Worm (Caenorhabditis elegans): ENCODE measurements around the gene cul-4.

cul-4 gene

ce11 chrII:7269783-7270182 lies 32.1 kb upstream of the cul-4 start:
- TF ChIP-seq syd-9 (tag; optimal IDR thresholded peaks at IDR 0.05) (no peak), pha-2 (tag; optimal IDR thresholded peaks at IDR 0.05) (no peak), pha-4 (tag; optimal IDR thresholded peaks at IDR 0.05) (no peak), ceh-34 (tag; optimal IDR thresholded peaks at IDR 0.05) (no peak), lim-6 (tag; optimal IDR thresholded peaks at IDR 0.05) (no peak), dve-1 (tag; optimal IDR thresholded peaks at IDR 0.05) (no peak), sox-4 (tag; optimal IDR thresholded peaks at IDR 0.05) (no peak), mec-3 (tag; optimal IDR thresholded peaks at IDR 0.05; ENCODE audit: borderline replicate concordance) (no peak), unc-55 (GFP tag; optimal IDR thresholded peaks at IDR 0.05) (no peak), fkh-10 (GFP tag; optimal IDR thresholded peaks at IDR 0.05) (no peak), rnt-1 (tag; optimal IDR thresholded peaks at IDR 0.05) (no peak), ceh-30 (tag; optimal IDR thresholded peaks at IDR 0.05) (no peak), tbx-7 (tag; optimal IDR thresholded peaks at IDR 0.05) (no peak)

ce11 chrII:7272513-7272912 lies 29.4 kb upstream of the cul-4 start:
- TF ChIP-seq dve-1 (tag; optimal IDR thresholded peaks at IDR 0.05) = no peak
- no peak for TF ChIP-seq elt-4 (tag; optimal IDR thresholded peaks at IDR 0.05)
- TF ChIP-seq zip-5 (tag; optimal IDR thresholded peaks at IDR 0.05) = no peak
- TF ChIP-seq hlh-30 (tag; optimal IDR thresholded peaks at IDR 0.05; ENCODE audit: insufficient read depth) = no peak
- no peak for TF ChIP-seq ama-1 (optimal IDR thresholded peaks at IDR 0.05)
- TF ChIP-seq fkh-6 (tag; optimal IDR thresholded peaks at IDR 0.05) = no peak
- TF ChIP-seq madf-2 (tag; optimal IDR thresholded peaks at IDR 0.05) = no peak
- TF ChIP-seq lin-11 (tag; optimal IDR thresholded peaks at IDR 0.05) = no peak
- no peak for TF ChIP-seq unc-42 (tag; optimal IDR thresholded peaks at IDR 0.05)
- TF ChIP-seq gmeb-2 (tag; optimal IDR thresholded peaks at IDR 0.05) = no peak
- no peak for TF ChIP-seq npax-4 (tag; optimal IDR thresholded peaks at IDR 0.05)
- no peak for TF ChIP-seq Y22D7AL.16 (tag; optimal IDR thresholded peaks at IDR 0.05)
- TF ChIP-seq ahr-1 (tag; optimal IDR thresholded peaks at IDR 0.05) = no peak

- no peak for TF ChIP-seq nhr-232 (tag; optimal IDR thresholded peaks at IDR 0.05)
- no peak for TF ChIP-seq hlh-15 (tag; optimal IDR thresholded peaks at IDR 0.05)
- no peak for TF ChIP-seq unc-55 (GFP tag; optimal IDR thresholded peaks at IDR 0.05)
- TF ChIP-seq elt-2 (tag; optimal IDR thresholded peaks at IDR 0.05) = peak; percentile 73
Measured at ce11 chrII:7273517-7273916, 28.4 kb upstream of the cul-4 start.

ce11 chrII:7277257-7277656 lies 24.6 kb upstream of the cul-4 start:
- TF ChIP-seq ceh-31 (tag; optimal IDR thresholded peaks at IDR 0.05) (no peak), ceh-48 (tag; optimal IDR thresholded peaks at IDR 0.05) (no peak), ceh-45 (GFP tag; IDR thresholded peaks at IDR 0.05) (no peak), ets-4 (tag; optimal IDR thresholded peaks at IDR 0.05) (no peak), hlh-30 (tag; optimal IDR thresholded peaks at IDR 0.05; ENCODE audit: insufficient read depth) (no peak), eyg-1 (tag; optimal IDR thresholded peaks at IDR 0.05) (no peak), ceh-24 (tag; optimal IDR thresholded peaks at IDR 0.05) (no peak), sdc-2 (tag; optimal IDR thresholded peaks at IDR 0.05) (no peak), ceh-34 (tag; optimal IDR thresholded peaks at IDR 0.05) (no peak), unc-86 (tag; optimal IDR thresholded peaks at IDR 0.05) (no peak), fkh-6 (tag; optimal IDR thresholded peaks at IDR 0.05) (no peak), ceh-2 (tag; optimal IDR thresholded peaks at IDR 0.05) (no peak), nhr-11 (tag; optimal IDR thresholded peaks at IDR 0.05) (no peak), F13H6.1 (tag; optimal IDR thresholded peaks at IDR 0.05) (no peak), ceh-14 (tag; optimal IDR thresholded peaks at IDR 0.05) (no peak), ceh-22 (tag; optimal IDR thresholded peaks at IDR 0.05) (no peak)
